Fruit fly (Drosophila melanogaster) whole organism, embryonic: ENCODE measurements around the gene CG7906.
A peak's percentile ranks its signal among the peaks of the same experiment; 100 is the strongest.

ENCODE experiments used
- ATbp ChIP-seq: fragments of 200-800 bp; sonication (Bioruptor generic); optimal IDR thresholded peaks from 2 replicates; lab custom pipeline; 2017; ENCODE audit warnings: missing biosample characterization, mild to moderate bottlenecking, missing genetic modification characterization, missing genetic modification reagents
- Antp ChIP-seq: fragments of 200-800 bp; sonication (Bioruptor generic); optimal IDR thresholded peaks from 3 replicates; lab custom pipeline; 2016; ENCODE audit warnings: missing biosample characterization, missing genetic modification characterization
- Asciz ChIP-seq: fragments of 200-800 bp; sonication (Bioruptor generic); optimal IDR thresholded peaks from 2 replicates; lab custom pipeline; 2017; ENCODE audit warnings: missing biosample characterization, mild to moderate bottlenecking, missing genetic modification characterization, missing genetic modification reagents
- Atf6 ChIP-seq: fragments of 200-800 bp; sonication (Bioruptor generic); IDR thresholded peaks from 2 replicates; pipeline ENCODE4 v1.3.6; 2022; ENCODE audit warnings: missing biosample characterization, missing genetic modification characterization
- BtbVII ChIP-seq: fragments of 200-800 bp; sonication (Bioruptor generic); optimal IDR thresholded peaks from 3 replicates; lab custom pipeline; 2017; ENCODE audit warnings: missing biosample characterization, mild to moderate bottlenecking, missing genetic modification characterization
- CG10979 ChIP-seq: fragments of 200-800 bp; sonication (Bioruptor generic); optimal IDR thresholded peaks from 2 replicates; lab custom pipeline; 2018; ENCODE audit warnings: missing biosample characterization, mild to moderate bottlenecking, missing genetic modification characterization, moderate library complexity
- CG15011 ChIP-seq: fragments of 200-800 bp; sonication (Bioruptor generic); optimal IDR thresholded peaks from 3 replicates; lab custom pipeline; 2018; ENCODE audit warnings: missing biosample characterization, mild to moderate bottlenecking, missing genetic modification characterization
- CG1603 ChIP-seq: fragments of 200-800 bp; sonication (Bioruptor generic); optimal IDR thresholded peaks from 2 replicates; lab custom pipeline; 2019; ENCODE audit warnings: missing biosample characterization, mild to moderate bottlenecking, missing genetic modification characterization, moderate library complexity
- CG16815 ChIP-seq: fragments of 200-800 bp; sonication (Bioruptor generic); optimal IDR thresholded peaks from 3 replicates; lab custom pipeline; 2017; ENCODE audit warnings: missing biosample characterization, mild to moderate bottlenecking, missing genetic modification characterization
- CG17328 ChIP-seq: fragments of 200-800 bp; sonication (Bioruptor generic); IDR thresholded peaks from 2 replicates; pipeline ENCODE4 v1.3.6; 2022; ENCODE audit warnings: missing biosample characterization, missing genetic modification characterization
- CG17802 ChIP-seq: fragments of 200-800 bp; sonication (Bioruptor generic); optimal IDR thresholded peaks from 2 replicates; lab custom pipeline; 2018; ENCODE audit warnings: missing biosample characterization, mild to moderate bottlenecking, missing genetic modification characterization, moderate library complexity
- CG2678 ChIP-seq: fragments of 200-800 bp; sonication (Bioruptor generic); optimal IDR thresholded peaks from 3 replicates; lab custom pipeline; 2019; ENCODE audit warnings: missing biosample characterization, mild to moderate bottlenecking, missing genetic modification characterization, moderate library complexity
- CG2712 ChIP-seq: fragments of 200-800 bp; optimal IDR thresholded peaks from 3 replicates; lab custom pipeline; 2019; ENCODE audit warnings: missing biosample characterization, mild to moderate bottlenecking, missing genetic modification characterization, moderate library complexity
- CG3847 ChIP-seq: fragments of 200-800 bp; sonication (Bioruptor generic); IDR thresholded peaks from 2 replicates; pipeline ENCODE4 v1.3.6; 2022; ENCODE audit warnings: missing biosample characterization, missing genetic modification characterization
- CG42726 ChIP-seq: fragments of 200-800 bp; sonication (Bioruptor generic); IDR thresholded peaks from 2 replicates; pipeline ENCODE4 v1.3.6; 2022; ENCODE audit warnings: missing biosample characterization, missing genetic modification characterization; ENCODE audit not compliant: partially characterized antibody
- CG4282 ChIP-seq: fragments of 200-800 bp; sonication (Bioruptor generic); optimal IDR thresholded peaks from 2 replicates; lab custom pipeline; 2016; ENCODE audit warnings: missing biosample characterization, missing genetic modification characterization
- CG43689 ChIP-seq: fragments of 200-800 bp; sonication (Bioruptor generic); IDR thresholded peaks from 2 replicates; pipeline ENCODE4 v1.3.6; 2022; ENCODE audit warnings: missing biosample characterization, missing genetic modification characterization
- CG6272 ChIP-seq: fragments of 200-800 bp; sonication (Bioruptor generic); IDR thresholded peaks from 2 replicates; pipeline ENCODE4 v1.3.6; 2022; ENCODE audit warnings: missing biosample characterization, missing genetic modification characterization
- CG7928 ChIP-seq: fragments of 200-800 bp; sonication (Bioruptor generic); optimal IDR thresholded peaks from 2 replicates; lab custom pipeline; 2017; ENCODE audit warnings: missing biosample characterization, mild to moderate bottlenecking, missing genetic modification characterization
- CG8359 ChIP-seq: fragments of 200-800 bp; sonication (Bioruptor generic); optimal IDR thresholded peaks from 2 replicates; lab custom pipeline; 2017; ENCODE audit warnings: missing biosample characterization, mild to moderate bottlenecking, missing genetic modification characterization, borderline replicate concordance
- CG8944 ChIP-seq: fragments of 200-800 bp; sonication (Bioruptor generic); optimal IDR thresholded peaks from 3 replicates; lab custom pipeline; 2016; ENCODE audit warnings: missing biosample characterization, missing genetic modification characterization
- Dbx ChIP-seq: fragments of 200-800 bp; sonication (Bioruptor generic); IDR thresholded peaks from 3 replicates; pipeline ENCODE4 v1.3.6; 2022; ENCODE audit warnings: missing biosample characterization, missing genetic modification characterization
- HmgD ChIP-seq: fragments of 200-800 bp; sonication (Bioruptor generic); optimal IDR thresholded peaks from 3 replicates; lab custom pipeline; 2016; ENCODE audit warnings: missing biosample characterization, missing genetic modification characterization
- Hr51 ChIP-seq, 2 experiments: fragments of 200-800 bp; sonication (Bioruptor generic); optimal IDR thresholded peaks; 2 replicates in 1 of 2; 3 replicates in 1 of 2; lab custom pipeline; 2016 to 2018; ENCODE audit warnings: missing biosample characterization in 2 of 2, missing genetic modification characterization in 2 of 2, mild to moderate bottlenecking in 1 of 2, moderate library complexity in 1 of 2
- MBD-R2 ChIP-seq: fragments of 200-800 bp; sonication (Bioruptor generic); IDR thresholded peaks from 2 replicates; pipeline ENCODE4 v1.3.6; 2022; ENCODE audit warnings: missing biosample characterization, missing genetic modification characterization
- Mes4 ChIP-seq: fragments of 200-800 bp; sonication (Bioruptor generic); optimal IDR thresholded peaks from 2 replicates; lab custom pipeline; 2016; ENCODE audit warnings: missing biosample characterization, missing genetic modification characterization
- Mrtf ChIP-seq: fragments of 200-800 bp; sonication (Bioruptor generic); IDR thresholded peaks from 3 replicates; pipeline ENCODE4 v1.3.6; 2022; ENCODE audit warnings: missing biosample characterization, missing genetic modification characterization
- Nf-YA ChIP-seq: fragments of 200-800 bp; sonication (Bioruptor generic); IDR thresholded peaks from 2 replicates; pipeline ENCODE4 v1.3.6; 2022; ENCODE audit warnings: missing biosample characterization, missing genetic modification characterization
- Oli ChIP-seq: fragments of 200-800 bp; sonication (Bioruptor generic); optimal IDR thresholded peaks from 2 replicates; lab custom pipeline; 2018; ENCODE audit warnings: missing biosample characterization, mild to moderate bottlenecking, missing genetic modification characterization, moderate library complexity
- ab ChIP-seq: fragments of 200-800 bp; sonication (Bioruptor generic); optimal IDR thresholded peaks from 2 replicates; lab custom pipeline; 2016; ENCODE audit warnings: missing biosample characterization, missing genetic modification characterization
- bsh ChIP-seq, 2 experiments: fragments of 200-800 bp; sonication (Bioruptor generic); optimal IDR thresholded peaks; 2 replicates each; lab custom pipeline; 2017 to 2018; ENCODE audit warnings: mild to moderate bottlenecking in 2 of 2, missing biosample characterization in 2 of 2, missing genetic modification characterization in 2 of 2, moderate library complexity in 1 of 2
- cad ChIP-seq: fragments of >200 bp; optimal IDR thresholded peaks from 2 replicates; lab custom pipeline; 2017; ENCODE audit warnings: missing biosample characterization, missing genetic modification characterization
- cg ChIP-seq: fragments of 200-800 bp; sonication (Bioruptor generic); optimal IDR thresholded peaks from 3 replicates; lab custom pipeline; 2019; ENCODE audit warnings: missing biosample characterization, mild to moderate bottlenecking, missing genetic modification characterization, moderate library complexity
- ci ChIP-seq: fragments of 200-800 bp; sonication (Bioruptor generic); IDR thresholded peaks from 3 replicates; pipeline ENCODE4 v1.3.6; 2022; ENCODE audit warnings: missing biosample characterization, missing genetic modification characterization
- dmrt11E ChIP-seq: fragments of 200-800 bp; sonication (Bioruptor generic); optimal IDR thresholded peaks from 3 replicates; lab custom pipeline; 2018; ENCODE audit warnings: missing biosample characterization, mild to moderate bottlenecking, missing genetic modification characterization, moderate library complexity
- dmrt99B ChIP-seq: fragments of 200-800 bp; sonication (Bioruptor generic); optimal IDR thresholded peaks from 2 replicates; lab custom pipeline; 2018; ENCODE audit warnings: missing biosample characterization, mild to moderate bottlenecking, missing genetic modification characterization, moderate library complexity
- fd3F ChIP-seq: fragments of 200-800 bp; sonication (Bioruptor generic); optimal IDR thresholded peaks from 2 replicates; lab custom pipeline; 2018; ENCODE audit warnings: missing biosample characterization, mild to moderate bottlenecking, missing genetic modification characterization, moderate library complexity
- gce ChIP-seq: fragments of 200-800 bp; sonication (Bioruptor generic); IDR thresholded peaks from 3 replicates; pipeline ENCODE4 v1.3.6; 2022; ENCODE audit warnings: missing biosample characterization, missing genetic modification characterization
- gcm ChIP-seq: fragments of 200-800 bp; sonication (Bioruptor generic); optimal IDR thresholded peaks from 2 replicates; lab custom pipeline; 2019; ENCODE audit warnings: missing biosample characterization, mild to moderate bottlenecking, missing genetic modification characterization, moderate library complexity
- gsb-n ChIP-seq: fragments of 200-800 bp; sonication (Bioruptor generic); optimal IDR thresholded peaks from 3 replicates; lab custom pipeline; 2018; ENCODE audit warnings: missing biosample characterization, mild to moderate bottlenecking, missing genetic modification characterization
- nmo ChIP-seq: fragments of 200-800 bp; sonication (Bioruptor generic); optimal IDR thresholded peaks from 2 replicates; lab custom pipeline; 2018; ENCODE audit warnings: missing biosample characterization, mild to moderate bottlenecking, missing genetic modification characterization, moderate library complexity
- org-1 ChIP-seq: fragments of 200-800 bp; sonication (Bioruptor generic); optimal IDR thresholded peaks from 2 replicates; lab custom pipeline; 2017; ENCODE audit warnings: missing biosample characterization, missing genetic modification characterization
- phol ChIP-seq: fragments of 200-800 bp; sonication (Bioruptor generic); optimal IDR thresholded peaks from 3 replicates; lab custom pipeline; 2018; ENCODE audit warnings: missing biosample characterization, mild to moderate bottlenecking, missing genetic modification characterization, moderate library complexity
- pzg ChIP-seq: fragments of 200-800 bp; sonication (Bioruptor generic); optimal IDR thresholded peaks from 3 replicates; lab custom pipeline; 2018; ENCODE audit warnings: missing biosample characterization, mild to moderate bottlenecking, missing genetic modification characterization, moderate library complexity
- salm ChIP-seq: fragments of 200-800 bp; sonication (Bioruptor generic); optimal IDR thresholded peaks from 2 replicates; lab custom pipeline; 2018; ENCODE audit warnings: missing biosample characterization, mild to moderate bottlenecking, missing genetic modification characterization
- scrt ChIP-seq: fragments of 200-800 bp; sonication (Bioruptor generic); optimal IDR thresholded peaks from 2 replicates; lab custom pipeline; 2018; ENCODE audit warnings: missing biosample characterization, mild to moderate bottlenecking, missing genetic modification characterization, moderate library complexity
- sens ChIP-seq: fragments of 200-800 bp; sonication (Bioruptor generic); peaks from one replicate; lab custom pipeline; 2016; ENCODE audit warnings: missing biosample characterization, missing genetic modification characterization
- seq ChIP-seq: fragments of 200-800 bp; sonication (Bioruptor generic); IDR thresholded peaks from 2 replicates; pipeline ENCODE4 v1.3.6; 2022; ENCODE audit warnings: missing biosample characterization, missing genetic modification characterization
- sim ChIP-seq: fragments of 200-800 bp; sonication (Bioruptor generic); IDR thresholded peaks from 2 replicates; pipeline ENCODE4 v1.3.6; 2022; ENCODE audit warnings: missing biosample characterization, missing genetic modification characterization
- tll ChIP-seq, 2 experiments: fragments of 200-800 bp in 1 of 2; fragments of >200 bp in 1 of 2; sonication (Bioruptor generic) in 1 of 2; optimal IDR thresholded peaks; 2 replicates each; lab custom pipeline; 2017 to 2019; ENCODE audit warnings: missing biosample characterization in 2 of 2, missing genetic modification characterization in 2 of 2, mild to moderate bottlenecking in 1 of 2, moderate library complexity in 1 of 2

CG7906 gene

DNA sequence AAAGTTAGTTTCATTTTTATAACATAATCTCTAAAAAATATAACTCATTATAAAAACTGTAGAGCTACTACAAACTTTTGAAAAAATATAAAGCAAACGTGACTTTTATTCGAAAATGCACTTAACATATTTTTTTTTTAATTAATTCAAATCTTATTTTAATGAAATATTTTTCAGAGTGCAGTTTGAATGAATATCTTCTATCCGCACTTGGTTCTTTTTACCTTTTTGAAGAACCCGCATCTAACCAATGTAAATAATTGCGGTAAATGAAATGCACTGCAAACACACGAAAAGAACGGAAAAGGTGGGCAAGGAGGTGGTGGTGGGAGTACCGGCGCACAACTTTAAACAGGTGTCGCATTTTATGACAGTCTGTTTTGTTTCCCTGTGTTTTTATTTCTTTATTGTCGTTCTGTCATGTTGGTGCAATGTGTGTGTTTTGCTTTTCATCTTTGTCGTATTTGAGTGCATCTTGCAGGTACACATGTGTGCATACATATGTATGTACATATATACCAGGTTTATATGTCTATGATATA is 42.4 kb upstream of the CG7906 start (continued):
- TF ChIP-seq cad (GFP tag; lab: Kevin White, UChicago), result peak; percentile 65
- peak; percentile 57 for TF ChIP-seq gsb-n (tag; lab: Kevin White, UChicago)
- peak; percentile 75 for TF ChIP-seq ATbp
- TF ChIP-seq ci (GFP tag; lab: Robert Waterston, UW), result peak; percentile 14; the same call in 1 of the 3 replicates
- no peak for TF ChIP-seq fd3F (GFP tag; lab: Kevin White, UChicago)
- TF ChIP-seq CG43689 (GFP tag; lab: Robert Waterston, UW), result no peak
- TF ChIP-seq Asciz (GFP tag; lab: Kevin White, UChicago), result peak; percentile 32
- no peak for TF ChIP-seq cg (GFP tag; lab: Kevin White, UChicago)
- TF ChIP-seq org-1 (GFP tag; lab: Kevin White, UChicago), result peak; percentile 2
- TF ChIP-seq CG7928 (GFP tag; lab: Kevin White, UChicago), result no peak
- no peak for TF ChIP-seq pzg (GFP tag; lab: Kevin White, UChicago)
- no peak for TF ChIP-seq salm (tag; lab: Kevin White, UChicago)
- peak in 1 of 2 experiments; percentile 60 for TF ChIP-seq bsh (GFP tag; optimal IDR thresholded peaks at IDR 0.05; lab: Kevin White, UChicago)
- TF ChIP-seq CG6272, result no peak
- TF ChIP-seq CG42726, result 0 out of 2 replicates have a peak, but pooled peaks have one; percentile 22
- TF ChIP-seq CG8944, result no peak
- no peak for TF ChIP-seq MBD-R2 (GFP tag; lab: Robert Waterston, UW)
- no peak for TF ChIP-seq Antp (GFP tag; lab: Kevin White, UChicago)
- TF ChIP-seq gce, result no peak
- TF ChIP-seq dmrt99B (tag; lab: Kevin White, UChicago), result peak; percentile 28
- no peak for TF ChIP-seq CG4282 (GFP tag; lab: Kevin White, UChicago)
- peak in 1 of 2 experiments; percentile 40 for TF ChIP-seq tll (GFP tag; optimal IDR thresholded peaks at IDR 0.05; lab: Kevin White, UChicago)
- TF ChIP-seq ab, result no peak
- peak; percentile 28 for TF ChIP-seq nmo (GFP tag; lab: Kevin White, UChicago)
- no peak for TF ChIP-seq Dbx (GFP tag; lab: Robert Waterston, UW)
- peak; percentile 20; the same call in 1 of the 2 replicates for TF ChIP-seq CG17328 (GFP tag; lab: Robert Waterston, UW)
- peak; percentile 36 for TF ChIP-seq CG1603 (tag; lab: Kevin White, UChicago)
- no peak for TF ChIP-seq sim (GFP tag; lab: Robert Waterston, UW)
- TF ChIP-seq CG10979 (tag; lab: Kevin White, UChicago), result peak; percentile 36
- TF ChIP-seq HmgD, result no peak
- peak; percentile 4 for TF ChIP-seq CG2678 (tag; lab: Kevin White, UChicago)
- TF ChIP-seq CG2712 (tag; lab: Kevin White, UChicago), result peak; percentile 51
- no peak for TF ChIP-seq scrt (GFP tag; lab: Kevin White, UChicago)
- no peak for TF ChIP-seq CG3847
- peak; percentile 36 for TF ChIP-seq dmrt11E (tag; lab: Kevin White, UChicago)
- TF ChIP-seq Hr51 (GFP tag; optimal IDR thresholded peaks at IDR 0.05; lab: Kevin White, UChicago), result peak in 1 of 2 experiments; percentile 47
- TF ChIP-seq gcm, result peak; percentile 41
- TF ChIP-seq CG17802 (tag; lab: Kevin White, UChicago), result no peak
- peak; percentile 28 for TF ChIP-seq Oli (tag; lab: Kevin White, UChicago)
- no peak for TF ChIP-seq BtbVII (GFP tag; lab: Kevin White, UChicago)
- peak; percentile 16 for TF ChIP-seq phol
- no peak for TF ChIP-seq seq
- no peak for TF ChIP-seq CG15011 (GFP tag; lab: Kevin White, UChicago)
- TF ChIP-seq CG8359 (GFP tag; lab: Kevin White, UChicago), result peak; percentile 33
- TF ChIP-seq Nf-YA (GFP tag; lab: Robert Waterston, UW), result no peak
- TF ChIP-seq Mes4 (GFP tag; lab: Kevin White, UChicago), result no peak
- no peak for TF ChIP-seq Mrtf (GFP tag; lab: Robert Waterston, UW)
- no peak for TF ChIP-seq CG16815 (GFP tag; lab: Kevin White, UChicago)
- no peak for TF ChIP-seq Atf6
- peak; percentile 79 for TF ChIP-seq sens
